Worm (Caenorhabditis elegans) whole organism, L2 larva: ENCODE results near the gene Y47D3B.12.

Experiments used
- F13H6.1 ChIP-seq: sonication (generic microtip); optimal IDR thresholded peaks from 2 replicates; lab custom pipeline; 2016; ENCODE audit warnings: missing genetic modification characterization, missing compliant biosample characterization
- ama-1 ChIP-seq: fragments of 150-350 bp; optimal IDR thresholded peaks from 2 replicates; lab custom pipeline; 2018; ENCODE audit warnings: inconsistent platforms
- elt-3 ChIP-seq: sonication (generic microtip); optimal IDR thresholded peaks from 2 replicates; lab custom pipeline; 2017; ENCODE audit warnings: missing biosample characterization, missing genetic modification characterization
- mdl-1 ChIP-seq, 2 experiments: fragments of 150-350 bp in 1 of 2; sonication (generic microtip) in 1 of 2; optimal IDR thresholded peaks; 2 replicates each; lab custom pipeline; 2017; ENCODE audit warnings: missing biosample characterization in 2 of 2, missing genetic modification characterization in 2 of 2
- nhr-12 ChIP-seq: fragments of 150-350 bp; optimal IDR thresholded peaks from 2 replicates; lab custom pipeline; 2014; ENCODE audit warnings: missing biosample characterization, missing genetic modification characterization
- sem-4 ChIP-seq: fragments of 150-350 bp; optimal IDR thresholded peaks from 2 replicates; lab custom pipeline; 2014; ENCODE audit warnings: missing biosample characterization, missing genetic modification reagents, missing genetic modification characterization
- skn-1 ChIP-seq: sonication (generic microtip); optimal IDR thresholded peaks from 2 replicates; lab custom pipeline; 2017; ENCODE audit warnings: missing biosample characterization, missing genetic modification characterization
- ztf-1 ChIP-seq: fragments of 200-800 bp; sonication (Bioruptor generic); conservative IDR thresholded peaks from 2 replicates; pipeline ENCODE4 v1.3.6; 2022; ENCODE audit warnings: missing genetic modification characterization, missing compliant biosample characterization
- ztf-4 ChIP-seq: fragments of 150-350 bp; optimal IDR thresholded peaks from 2 replicates; lab custom pipeline; 2014; ENCODE audit warnings: missing biosample characterization, missing genetic modification characterization

- no peak for TF ChIP-seq mdl-1 (tag; optimal IDR thresholded peaks at IDR 0.05; lab: Kevin White, UChicago)
- TF ChIP-seq skn-1 (tag; lab: Kevin White, UChicago), result no peak
- TF ChIP-seq nhr-12 (tag; lab: Kevin White, UChicago), result no peak
- TF ChIP-seq elt-3 (tag; lab: Kevin White, UChicago), result no peak
- no peak for TF ChIP-seq ztf-4 (tag; lab: Kevin White, UChicago)
- TF ChIP-seq sem-4 (tag; lab: Kevin White, UChicago), result no peak
- no peak for TF ChIP-seq ama-1 (lab: Kevin White, UChicago)
- no peak for TF ChIP-seq F13H6.1 (tag; lab: Kevin White, UChicago)
- no peak for TF ChIP-seq ztf-1 (GFP tag; lab: Robert Waterston, UW)
Observed at ce11 chrIII:11391601-11392520, 11.0 kb upstream of the Y47D3B.12 start.
